Fruit fly (Drosophila melanogaster) whole organism, embryonic: ENCODE data around the gene BomT3.

ENCODE experiments used
- B-H1 ChIP-seq: fragments of 200-800 bp; sonication (Bioruptor generic); IDR thresholded peaks from 3 replicates; pipeline ENCODE4 v1.3.6; 2022; ENCODE audit warnings: missing biosample characterization, missing genetic modification characterization
- CG10321 ChIP-seq: fragments of 200-800 bp; sonication (Bioruptor generic); IDR thresholded peaks from 2 replicates; pipeline ENCODE4 v1.3.6; 2022; ENCODE audit warnings: missing biosample characterization, missing genetic modification characterization
- CG10565 ChIP-seq: fragments of 200-800 bp; sonication (Bioruptor generic); optimal IDR thresholded peaks from 3 replicates; lab custom pipeline; 2016; ENCODE audit warnings: missing biosample characterization, mild to moderate bottlenecking, missing genetic modification characterization
- CG11085 ChIP-seq: fragments of 200-800 bp; sonication (Bioruptor generic); IDR thresholded peaks from 2 replicates; pipeline ENCODE4 v1.3.6; 2022; ENCODE audit warnings: missing biosample characterization, missing genetic modification characterization
- CG12942 ChIP-seq: fragments of 200-800 bp; sonication (Bioruptor generic); optimal IDR thresholded peaks from 3 replicates; lab custom pipeline; 2016; ENCODE audit warnings: missing biosample characterization, missing genetic modification characterization
- CG13296 ChIP-seq: fragments of 200-800 bp; sonication (Bioruptor generic); optimal IDR thresholded peaks from 3 replicates; lab custom pipeline; 2018; ENCODE audit warnings: missing biosample characterization, mild to moderate bottlenecking, missing genetic modification characterization
- CG14860 ChIP-seq: fragments of 200-800 bp; sonication (Bioruptor generic); IDR thresholded peaks from 3 replicates; pipeline ENCODE4 v1.3.6; 2022; ENCODE audit warnings: missing biosample characterization, missing genetic modification characterization; ENCODE audit not compliant: partially characterized antibody
- CG1602 ChIP-seq: fragments of 200-800 bp; sonication (Bioruptor generic); optimal IDR thresholded peaks from 3 replicates; lab custom pipeline; 2016; ENCODE audit warnings: missing biosample characterization, missing genetic modification characterization
- CG1603 ChIP-seq: fragments of 200-800 bp; sonication (Bioruptor generic); optimal IDR thresholded peaks from 2 replicates; lab custom pipeline; 2019; ENCODE audit warnings: missing biosample characterization, mild to moderate bottlenecking, missing genetic modification characterization, moderate library complexity
- CG18262 ChIP-seq: fragments of 200-800 bp; optimal IDR thresholded peaks from 3 replicates; lab custom pipeline; 2019; ENCODE audit warnings: missing biosample characterization, mild to moderate bottlenecking, missing genetic modification characterization, moderate library complexity
- CG18619 ChIP-seq: fragments of 200-800 bp; sonication (Bioruptor generic); optimal IDR thresholded peaks from 3 replicates; lab custom pipeline; 2017; ENCODE audit warnings: missing biosample characterization, mild to moderate bottlenecking, missing genetic modification characterization
- CG2889 ChIP-seq: fragments of 200-800 bp; sonication (Bioruptor generic); IDR thresholded peaks from 3 replicates; pipeline ENCODE4 v1.3.6; 2022; ENCODE audit warnings: missing biosample characterization, missing genetic modification characterization
- CG30403 ChIP-seq: fragments of 200-800 bp; sonication (Bioruptor generic); optimal IDR thresholded peaks from 3 replicates; lab custom pipeline; 2016; ENCODE audit warnings: missing biosample characterization, missing genetic modification characterization
- CG30431 ChIP-seq: fragments of 200-800 bp; sonication (Bioruptor generic); optimal IDR thresholded peaks from 2 replicates; lab custom pipeline; 2017; ENCODE audit warnings: missing biosample characterization, missing genetic modification characterization
- CG3065 ChIP-seq: fragments of 200-800 bp; sonication (Bioruptor generic); optimal IDR thresholded peaks from 2 replicates; lab custom pipeline; 2016; ENCODE audit warnings: missing biosample characterization, missing genetic modification characterization
- CG32772 ChIP-seq: fragments of 200-800 bp; sonication (Bioruptor generic); IDR thresholded peaks from 2 replicates; pipeline ENCODE4 v1.3.6; 2022; ENCODE audit warnings: missing biosample characterization, missing genetic modification characterization
- CG3407 ChIP-seq: fragments of 200-800 bp; sonication (Bioruptor generic); optimal IDR thresholded peaks from 2 replicates; lab custom pipeline; 2018; ENCODE audit warnings: missing biosample characterization, mild to moderate bottlenecking, missing genetic modification characterization
- CG4328 ChIP-seq: fragments of 200-800 bp; sonication (Bioruptor generic); optimal IDR thresholded peaks from 3 replicates; lab custom pipeline; 2017; ENCODE audit warnings: missing biosample characterization, missing genetic modification reagents, missing genetic modification characterization
- CG4360 ChIP-seq: fragments of 200-800 bp; sonication (Bioruptor generic); IDR thresholded peaks from 2 replicates; pipeline ENCODE4 v1.3.6; 2022; ENCODE audit warnings: missing biosample characterization, missing genetic modification characterization
- CG6175 ChIP-seq: fragments of 200-800 bp; sonication (Bioruptor generic); IDR thresholded peaks from 3 replicates; pipeline ENCODE4 v1.3.6; 2022; ENCODE audit warnings: missing biosample characterization, missing genetic modification characterization
- CG6791 ChIP-seq: fragments of 200-800 bp; sonication (Bioruptor generic); IDR thresholded peaks from 3 replicates; pipeline ENCODE4 v1.3.6; 2022; ENCODE audit warnings: missing biosample characterization, missing genetic modification characterization; ENCODE audit not compliant: partially characterized antibody
- CG7839 ChIP-seq: fragments of 200-800 bp; sonication (Bioruptor generic); optimal IDR thresholded peaks from 3 replicates; lab custom pipeline; 2018; ENCODE audit warnings: missing biosample characterization, mild to moderate bottlenecking, missing genetic modification characterization, moderate library complexity
- CG9437 ChIP-seq: fragments of 200-800 bp; sonication (Bioruptor generic); optimal IDR thresholded peaks from 2 replicates; lab custom pipeline; 2018; ENCODE audit warnings: missing biosample characterization, mild to moderate bottlenecking, missing genetic modification characterization
- CTCF ChIP-seq: fragments of 200-800 bp; sonication (Bioruptor generic); optimal IDR thresholded peaks from 2 replicates; lab custom pipeline; 2017; ENCODE audit warnings: missing biosample characterization, mild to moderate bottlenecking, missing genetic modification characterization, moderate library complexity
- Chrac-16 ChIP-seq: fragments of 200-800 bp; sonication (Bioruptor generic); optimal IDR thresholded peaks from 3 replicates; lab custom pipeline; 2016; ENCODE audit warnings: missing biosample characterization, missing genetic modification characterization
- CoRest ChIP-seq: fragments of 200-800 bp; sonication (Bioruptor generic); optimal IDR thresholded peaks from 3 replicates; lab custom pipeline; 2018; ENCODE audit warnings: missing biosample characterization, mild to moderate bottlenecking, missing genetic modification characterization, moderate library complexity
- Dip2 ChIP-seq: fragments of 200-800 bp; sonication (Bioruptor generic); IDR thresholded peaks from 2 replicates; pipeline ENCODE4 v1.3.6; 2022; ENCODE audit warnings: missing biosample characterization, missing genetic modification characterization
- E2f1 ChIP-seq: fragments of 200-800 bp; sonication (Bioruptor generic); IDR thresholded peaks from 2 replicates; pipeline ENCODE4 v1.3.6; 2022; ENCODE audit warnings: missing biosample characterization, missing genetic modification characterization
- ERR ChIP-seq: fragments of 200-800 bp; sonication (Bioruptor generic); optimal IDR thresholded peaks from 2 replicates; lab custom pipeline; 2016; ENCODE audit warnings: missing biosample characterization, missing genetic modification characterization
- GATAe ChIP-seq: fragments of 200-800 bp; sonication (Bioruptor generic); conservative IDR thresholded peaks from 2 replicates; pipeline ENCODE4 v1.3.6; 2022; ENCODE audit warnings: missing biosample characterization, missing genetic modification characterization
- H15 ChIP-seq: fragments of 200-800 bp; sonication (Bioruptor generic); IDR thresholded peaks from 3 replicates; pipeline ENCODE4 v1.3.6; 2022; ENCODE audit warnings: missing biosample characterization, missing genetic modification characterization
- HLH54F ChIP-seq: fragments of 200-800 bp; sonication (Bioruptor generic); optimal IDR thresholded peaks from 3 replicates; lab custom pipeline; 2016; ENCODE audit warnings: missing biosample characterization, missing genetic modification characterization
- Hr3 ChIP-seq: fragments of 200-800 bp; sonication (Bioruptor generic); optimal IDR thresholded peaks from 3 replicates; lab custom pipeline; 2016; ENCODE audit warnings: missing biosample characterization, missing genetic modification characterization
- Hr39 ChIP-seq: fragments of >200 bp; optimal IDR thresholded peaks from 2 replicates; lab custom pipeline; 2017
- Lpt ChIP-seq: fragments of >200 bp; optimal IDR thresholded peaks from 2 replicates; lab custom pipeline; 2018; ENCODE audit warnings: missing biosample characterization, missing genetic modification characterization
- NC2β ChIP-seq: fragments of 200-800 bp; sonication (Bioruptor generic); optimal IDR thresholded peaks from 2 replicates; lab custom pipeline; 2016; ENCODE audit warnings: missing biosample characterization, missing genetic modification characterization
- Optix ChIP-seq: fragments of 200-800 bp; sonication (Bioruptor generic); IDR thresholded peaks from 3 replicates; pipeline ENCODE4 v1.3.6; 2022; ENCODE audit warnings: missing biosample characterization, missing genetic modification characterization
- bcd ChIP-seq: fragments of 200-800 bp; sonication (Bioruptor generic); optimal IDR thresholded peaks from 2 replicates; lab custom pipeline; 2017; ENCODE audit warnings: missing biosample characterization, mild to moderate bottlenecking, missing genetic modification characterization
- bigmax ChIP-seq: fragments of 200-800 bp; sonication (Bioruptor generic); optimal IDR thresholded peaks from 2 replicates; lab custom pipeline; 2018; ENCODE audit warnings: missing biosample characterization, mild to moderate bottlenecking, missing genetic modification characterization
- dmrt99B ChIP-seq: fragments of 200-800 bp; sonication (Bioruptor generic); optimal IDR thresholded peaks from 2 replicates; lab custom pipeline; 2018; ENCODE audit warnings: missing biosample characterization, mild to moderate bottlenecking, missing genetic modification characterization, moderate library complexity
- dpn ChIP-seq, 2 experiments: fragments of 200-800 bp; sonication (Bioruptor generic); optimal IDR thresholded peaks; 3 replicates each; lab custom pipeline; 2016; ENCODE audit warnings: missing biosample characterization in 2 of 2, missing genetic modification characterization in 2 of 2
- ftz-f1 ChIP-seq: fragments of 200-800 bp; sonication (Bioruptor generic); optimal IDR thresholded peaks from 2 replicates; lab custom pipeline; 2016; ENCODE audit warnings: missing biosample characterization, missing genetic modification characterization
- lilli ChIP-seq: fragments of 200-800 bp; sonication (Bioruptor generic); optimal IDR thresholded peaks from 3 replicates; lab custom pipeline; 2016; ENCODE audit warnings: missing biosample characterization, missing genetic modification characterization
- mirr ChIP-seq: fragments of 200-800 bp; sonication (Bioruptor generic); optimal IDR thresholded peaks from 3 replicates; lab custom pipeline; 2018; ENCODE audit warnings: missing biosample characterization, mild to moderate bottlenecking, missing genetic modification characterization
- nerfin-1 ChIP-seq: fragments of 200-800 bp; sonication (Bioruptor generic); optimal IDR thresholded peaks from 3 replicates; lab custom pipeline; 2019; ENCODE audit warnings: missing biosample characterization, mild to moderate bottlenecking, missing genetic modification characterization, moderate library complexity
- repo ChIP-seq: fragments of 200-800 bp; sonication (Bioruptor generic); optimal IDR thresholded peaks from 2 replicates; lab custom pipeline; 2016; ENCODE audit warnings: missing biosample characterization, missing genetic modification characterization
- ro ChIP-seq: fragments of 200-800 bp; sonication (Bioruptor generic); IDR thresholded peaks from 2 replicates; pipeline ENCODE4 v1.3.6; 2022; ENCODE audit warnings: missing biosample characterization, missing genetic modification characterization
- scrt ChIP-seq: fragments of 200-800 bp; sonication (Bioruptor generic); optimal IDR thresholded peaks from 2 replicates; lab custom pipeline; 2018; ENCODE audit warnings: missing biosample characterization, mild to moderate bottlenecking, missing genetic modification characterization, moderate library complexity
- usp ChIP-seq: fragments of >200 bp; optimal IDR thresholded peaks from 2 replicates; lab custom pipeline; 2017; ENCODE audit warnings: missing biosample characterization, missing genetic modification characterization
- vnd ChIP-seq: fragments of 200-800 bp; sonication (Bioruptor generic); IDR thresholded peaks from 3 replicates; pipeline ENCODE4 v1.3.6; 2022; ENCODE audit warnings: missing biosample characterization, missing genetic modification characterization; ENCODE audit not compliant: partially characterized antibody
- vvl ChIP-seq: fragments of 200-800 bp; sonication (Bioruptor generic); IDR thresholded peaks from 2 replicates; pipeline ENCODE4 v1.3.6; 2022; ENCODE audit warnings: missing biosample characterization, missing genetic modification characterization
- wek ChIP-seq: fragments of 200-800 bp; sonication (Bioruptor generic); optimal IDR thresholded peaks from 3 replicates; lab custom pipeline; 2018; ENCODE audit warnings: missing biosample characterization, mild to moderate bottlenecking, missing genetic modification characterization, moderate library complexity

The BomT3 gene

dm6 chr3R:22041625-22042282, 44.4 kb downstream of the BomT3 start, which contains the start of gene how (continued):
- TF ChIP-seq Chrac-16 (peak; percentile 8), scrt (GFP tag; lab: Kevin White, UChicago) (no peak), B-H1 (GFP tag; lab: Robert Waterston, UW) (no peak), dpn (GFP tag; optimal IDR thresholded peaks at IDR 0.05; lab: Kevin White, UChicago) (peak in 1 of 2 experiments; percentile 30), CG10321 (no peak), CG6791 (GFP tag; lab: Robert Waterston, UW) (no peak), nerfin-1 (no peak), CG12942 (GFP tag; lab: Kevin White, UChicago) (no peak), CG30403 (peak; percentile 26), Optix (GFP tag; lab: Robert Waterston, UW) (no peak), CTCF (GFP tag; lab: Kevin White, UChicago) (peak; percentile 29), CG3407 (GFP tag; lab: Kevin White, UChicago) (no peak), Lpt (no peak), dmrt99B (tag; lab: Kevin White, UChicago) (no peak), Dip2 (no peak), CG3065 (GFP tag; lab: Kevin White, UChicago) (no peak), bigmax (GFP tag; lab: Kevin White, UChicago) (no peak), CG6175 (GFP tag; lab: Robert Waterston, UW) (no peak), CG9437 (GFP tag; lab: Kevin White, UChicago) (peak; percentile 4), CG14860 (GFP tag; lab: Robert Waterston, UW) (no peak), HLH54F (GFP tag; lab: Kevin White, UChicago) (no peak), bcd (no peak), CG10565 (GFP tag; lab: Kevin White, UChicago) (no peak), Hr39 (lab: Kevin White, UChicago) (no peak), GATAe (no peak), wek (no peak), lilli (GFP tag; lab: Kevin White, UChicago) (peak; percentile 45), CG13296 (GFP tag; lab: Kevin White, UChicago) (peak; percentile 8), CG32772 (GFP tag; lab: Robert Waterston, UW) (no peak), CG18262 (tag; lab: Kevin White, UChicago) (peak; percentile 48), mirr (no peak), vvl (GFP tag; lab: Robert Waterston, UW) (no peak), CG1603 (tag; lab: Kevin White, UChicago) (peak; percentile 78), CG4328 (GFP tag; lab: Kevin White, UChicago) (no peak), Hr3 (peak; percentile 30), CG2889 (GFP tag; lab: Robert Waterston, UW) (no peak), ro (GFP tag; lab: Robert Waterston, UW) (no peak), ERR (GFP tag; lab: Kevin White, UChicago) (no peak), repo (GFP tag; lab: Kevin White, UChicago) (no peak), CG1602 (GFP tag; lab: Kevin White, UChicago) (no peak), CG7839 (tag; lab: Kevin White, UChicago) (no peak), CG18619 (GFP tag; lab: Kevin White, UChicago) (no peak), CG4360 (GFP tag; lab: Robert Waterston, UW) (no peak), H15 (GFP tag; lab: Robert Waterston, UW) (0 out of 3 replicates have a peak, but pooled peaks have one; percentile 26), CG11085 (GFP tag; lab: Robert Waterston, UW) (no peak), CG30431 (no peak), NC2β (GFP tag; lab: Kevin White, UChicago) (peak; percentile 23), usp (no peak), CoRest (tag; lab: Kevin White, UChicago) (peak; percentile 56), E2f1 (GFP tag; lab: Robert Waterston, UW) (no peak), vnd (GFP tag; lab: Robert Waterston, UW) (no peak), ftz-f1 (GFP tag; lab: Kevin White, UChicago) (no peak)
